Fruit fly (Drosophila melanogaster) whole organism, embryonic: ENCODE results near the gene mgr.

Experiments
- C15 ChIP-seq: fragments of 200-800 bp; sonication (Bioruptor generic); IDR thresholded peaks from 3 replicates; pipeline ENCODE4 v1.3.6; 2022; ENCODE audit warnings: missing biosample characterization, missing genetic modification characterization
- CG11456 ChIP-seq: fragments of 200-800 bp; sonication (Bioruptor generic); IDR thresholded peaks from 3 replicates; pipeline ENCODE4 v1.3.6; 2022; ENCODE audit warnings: missing biosample characterization, missing genetic modification characterization
- CG12219 ChIP-seq: fragments of 200-800 bp; sonication (Bioruptor generic); optimal IDR thresholded peaks from 3 replicates; lab custom pipeline; 2018; ENCODE audit warnings: missing biosample characterization, mild to moderate bottlenecking, missing genetic modification characterization
- CG13123 ChIP-seq: fragments of 200-800 bp; sonication (Bioruptor generic); optimal IDR thresholded peaks from 2 replicates; lab custom pipeline; 2016; ENCODE audit warnings: missing biosample characterization, missing genetic modification characterization
- CG14667 ChIP-seq: fragments of 200-800 bp; sonication (Bioruptor generic); IDR thresholded peaks from 2 replicates; pipeline ENCODE4 v1.3.6; 2022; ENCODE audit warnings: missing biosample characterization, missing genetic modification characterization
- CG14860 ChIP-seq: fragments of 200-800 bp; sonication (Bioruptor generic); IDR thresholded peaks from 3 replicates; pipeline ENCODE4 v1.3.6; 2022; ENCODE audit warnings: missing biosample characterization, missing genetic modification characterization; ENCODE audit not compliant: partially characterized antibody
- CG15011 ChIP-seq: fragments of 200-800 bp; sonication (Bioruptor generic); optimal IDR thresholded peaks from 3 replicates; lab custom pipeline; 2018; ENCODE audit warnings: missing biosample characterization, mild to moderate bottlenecking, missing genetic modification characterization
- CG18011 ChIP-seq: fragments of 200-800 bp; sonication (Bioruptor generic); optimal IDR thresholded peaks from 2 replicates; lab custom pipeline; 2017; ENCODE audit warnings: missing biosample characterization, missing genetic modification characterization, mild to moderate bottlenecking, moderate library complexity, missing genotype
- CG2120 ChIP-seq: fragments of 200-800 bp; sonication (Bioruptor generic); optimal IDR thresholded peaks from 3 replicates; lab custom pipeline; 2016; ENCODE audit warnings: missing biosample characterization, missing genetic modification characterization
- CG2889 ChIP-seq: fragments of 200-800 bp; sonication (Bioruptor generic); IDR thresholded peaks from 3 replicates; pipeline ENCODE4 v1.3.6; 2022; ENCODE audit warnings: missing biosample characterization, missing genetic modification characterization
- CG32532 ChIP-seq: fragments of 200-800 bp; sonication (Bioruptor generic); IDR thresholded peaks from 2 replicates; pipeline ENCODE4 v1.3.6; 2022; ENCODE audit warnings: missing biosample characterization, missing genetic modification characterization
- CG32772 ChIP-seq: fragments of 200-800 bp; sonication (Bioruptor generic); IDR thresholded peaks from 2 replicates; pipeline ENCODE4 v1.3.6; 2022; ENCODE audit warnings: missing biosample characterization, missing genetic modification characterization
- CG3407 ChIP-seq: fragments of 200-800 bp; sonication (Bioruptor generic); optimal IDR thresholded peaks from 2 replicates; lab custom pipeline; 2018; ENCODE audit warnings: missing biosample characterization, mild to moderate bottlenecking, missing genetic modification characterization
- CG6175 ChIP-seq: fragments of 200-800 bp; sonication (Bioruptor generic); IDR thresholded peaks from 3 replicates; pipeline ENCODE4 v1.3.6; 2022; ENCODE audit warnings: missing biosample characterization, missing genetic modification characterization
- CG6813 ChIP-seq: fragments of 200-800 bp; sonication (Bioruptor generic); optimal IDR thresholded peaks from 2 replicates; lab custom pipeline; 2017; ENCODE audit warnings: missing biosample characterization, missing genetic modification characterization, mild to moderate bottlenecking, moderate library complexity, missing genetic modification reagents
- Camta ChIP-seq: fragments of 200-800 bp; sonication (Bioruptor generic); optimal IDR thresholded peaks from 2 replicates; lab custom pipeline; 2016; ENCODE audit warnings: missing biosample characterization, missing genetic modification characterization
- D19B ChIP-seq: fragments of 200-800 bp; sonication (Bioruptor generic); optimal IDR thresholded peaks from 2 replicates; lab custom pipeline; 2017; ENCODE audit warnings: missing biosample characterization, mild to moderate bottlenecking, missing genetic modification characterization
- Doc2 ChIP-seq: fragments of 200-800 bp; sonication (Bioruptor generic); IDR thresholded peaks from 2 replicates; pipeline ENCODE4 v1.3.6; 2022; ENCODE audit warnings: missing biosample characterization, missing genetic modification characterization
- Dp ChIP-seq: fragments of 200-800 bp; sonication (Bioruptor generic); optimal IDR thresholded peaks from 2 replicates; lab custom pipeline; 2018; ENCODE audit warnings: missing biosample characterization, mild to moderate bottlenecking, missing genetic modification characterization, moderate library complexity
- E2f1 ChIP-seq: fragments of 200-800 bp; sonication (Bioruptor generic); IDR thresholded peaks from 2 replicates; pipeline ENCODE4 v1.3.6; 2022; ENCODE audit warnings: missing biosample characterization, missing genetic modification characterization
- Fer1 ChIP-seq: fragments of 200-800 bp; sonication (Bioruptor generic); optimal IDR thresholded peaks from 2 replicates; lab custom pipeline; 2017; ENCODE audit warnings: missing biosample characterization, mild to moderate bottlenecking, missing genetic modification characterization
- Gug ChIP-seq: fragments of 200-800 bp; sonication (Bioruptor generic); IDR thresholded peaks from 4 replicates; pipeline ENCODE4 v1.3.6; 2022; ENCODE audit warnings: missing biosample characterization, missing genetic modification characterization
- HLH3B ChIP-seq: fragments of 200-800 bp; sonication (Bioruptor generic); IDR thresholded peaks from 2 replicates; pipeline ENCODE4 v1.3.6; 2022; ENCODE audit warnings: missing biosample characterization, missing genetic modification characterization
- HmgZ ChIP-seq: fragments of 200-800 bp; sonication (Bioruptor generic); optimal IDR thresholded peaks from 2 replicates; lab custom pipeline; 2018; ENCODE audit warnings: missing biosample characterization, mild to moderate bottlenecking, missing genetic modification characterization
- Hmr ChIP-seq: fragments of 200-800 bp; sonication (Bioruptor generic); optimal IDR thresholded peaks from 3 replicates; lab custom pipeline; 2017; ENCODE audit warnings: mild to moderate bottlenecking, missing biosample characterization, missing genetic modification reagents, missing genetic modification characterization
- Hr78 ChIP-seq, 2 experiments: fragments of 200-800 bp in 1 of 2; fragments of >200 bp in 1 of 2; sonication (Bioruptor generic) in 1 of 2; optimal IDR thresholded peaks; 2 replicates each; lab custom pipeline; 2017 to 2019; ENCODE audit warnings: missing biosample characterization in 2 of 2, missing genetic modification characterization in 2 of 2, mild to moderate bottlenecking in 1 of 2, moderate library complexity in 1 of 2
- NC2α ChIP-seq: fragments of 200-800 bp; sonication (Bioruptor generic); optimal IDR thresholded peaks from 2 replicates; lab custom pipeline; 2016; ENCODE audit warnings: missing biosample characterization, missing genetic modification characterization
- NC2β ChIP-seq: fragments of 200-800 bp; sonication (Bioruptor generic); optimal IDR thresholded peaks from 2 replicates; lab custom pipeline; 2016; ENCODE audit warnings: missing biosample characterization, missing genetic modification characterization
- NFAT ChIP-seq: fragments of 200-800 bp; sonication (Bioruptor generic); IDR thresholded peaks from 2 replicates; pipeline ENCODE4 v1.3.6; 2022; ENCODE audit warnings: missing biosample characterization, missing genetic modification characterization
- NfI ChIP-seq: fragments of 200-800 bp; sonication (Bioruptor generic); optimal IDR thresholded peaks from 3 replicates; lab custom pipeline; 2018; ENCODE audit warnings: missing biosample characterization, mild to moderate bottlenecking, missing genetic modification characterization, moderate library complexity
- Pdp1 ChIP-seq, 2 experiments: fragments of 200-800 bp; sonication (Bioruptor generic); optimal IDR thresholded peaks; 3 replicates each; lab custom pipeline; 2016; ENCODE audit warnings: missing biosample characterization in 2 of 2, missing genetic modification characterization in 2 of 2, mild to moderate bottlenecking in 1 of 2, moderate library complexity in 1 of 2
- Usf ChIP-seq: fragments of 200-800 bp; sonication (Bioruptor generic); optimal IDR thresholded peaks from 2 replicates; lab custom pipeline; 2017; ENCODE audit warnings: missing genotype, missing biosample characterization, missing genetic modification characterization
- crc ChIP-seq: fragments of 200-800 bp; sonication (Bioruptor generic); optimal IDR thresholded peaks from 2 replicates; lab custom pipeline; 2016; ENCODE audit warnings: missing biosample characterization, missing genetic modification characterization
- dati ChIP-seq: fragments of 200-800 bp; sonication (Bioruptor generic); IDR thresholded peaks from 2 replicates; pipeline ENCODE4 v1.3.6; 2022; ENCODE audit warnings: missing biosample characterization, missing genetic modification characterization
- emc ChIP-seq: fragments of 200-800 bp; sonication (Bioruptor generic); optimal IDR thresholded peaks from 2 replicates; lab custom pipeline; 2016; ENCODE audit warnings: missing biosample characterization, missing genetic modification characterization
- esg ChIP-seq: fragments of 200-800 bp; sonication (Bioruptor generic); conservative IDR thresholded peaks from 2 replicates; pipeline ENCODE4 v1.3.6; 2022; ENCODE audit warnings: missing biosample characterization, missing genetic modification characterization
- gce ChIP-seq: fragments of 200-800 bp; sonication (Bioruptor generic); IDR thresholded peaks from 3 replicates; pipeline ENCODE4 v1.3.6; 2022; ENCODE audit warnings: missing biosample characterization, missing genetic modification characterization
- klu ChIP-seq: fragments of 200-800 bp; sonication (Bioruptor generic); IDR thresholded peaks from 2 replicates; pipeline ENCODE4 v1.3.6; 2022; ENCODE audit warnings: missing biosample characterization, missing genetic modification characterization
- lmd ChIP-seq: fragments of 200-800 bp; sonication (Bioruptor generic); IDR thresholded peaks from 2 replicates; pipeline ENCODE4 v1.3.6; 2022; ENCODE audit warnings: missing biosample characterization, missing genetic modification characterization
- pum ChIP-seq: fragments of 200-800 bp; sonication (Bioruptor generic); optimal IDR thresholded peaks from 2 replicates; lab custom pipeline; 2016; ENCODE audit warnings: missing biosample characterization, missing genetic modification characterization
- repo ChIP-seq: fragments of 200-800 bp; sonication (Bioruptor generic); optimal IDR thresholded peaks from 2 replicates; lab custom pipeline; 2016; ENCODE audit warnings: missing biosample characterization, missing genetic modification characterization
- salm ChIP-seq: fragments of 200-800 bp; sonication (Bioruptor generic); optimal IDR thresholded peaks from 2 replicates; lab custom pipeline; 2018; ENCODE audit warnings: missing biosample characterization, mild to moderate bottlenecking, missing genetic modification characterization
- seq ChIP-seq: fragments of 200-800 bp; sonication (Bioruptor generic); IDR thresholded peaks from 2 replicates; pipeline ENCODE4 v1.3.6; 2022; ENCODE audit warnings: missing biosample characterization, missing genetic modification characterization
- sima ChIP-seq: fragments of 200-800 bp; sonication (Bioruptor generic); optimal IDR thresholded peaks from 2 replicates; lab custom pipeline; 2016; ENCODE audit warnings: missing biosample characterization, missing genetic modification characterization
- unpg ChIP-seq: fragments of 200-800 bp; sonication (Bioruptor generic); optimal IDR thresholded peaks from 3 replicates; lab custom pipeline; 2018; ENCODE audit warnings: missing biosample characterization, mild to moderate bottlenecking, missing genetic modification characterization, moderate library complexity
- vfl ChIP-seq: fragments of 200-800 bp; sonication (Bioruptor generic); optimal IDR thresholded peaks from 2 replicates; lab custom pipeline; 2016; ENCODE audit warnings: missing biosample characterization, missing genetic modification characterization
- vnd ChIP-seq: fragments of 200-800 bp; sonication (Bioruptor generic); IDR thresholded peaks from 3 replicates; pipeline ENCODE4 v1.3.6; 2022; ENCODE audit warnings: missing biosample characterization, missing genetic modification characterization; ENCODE audit not compliant: partially characterized antibody
- wek ChIP-seq: fragments of 200-800 bp; sonication (Bioruptor generic); optimal IDR thresholded peaks from 3 replicates; lab custom pipeline; 2018; ENCODE audit warnings: missing biosample characterization, mild to moderate bottlenecking, missing genetic modification characterization, moderate library complexity
- z ChIP-seq: fragments of 200-800 bp; sonication (Bioruptor generic); IDR thresholded peaks from 3 replicates; pipeline ENCODE4 v1.3.6; 2022; ENCODE audit warnings: missing biosample characterization, missing genetic modification characterization

The mgr gene

dm6 chr3R:11458022-11458850 lies 48.6 kb upstream of the mgr start:
- TF ChIP-seq wek (GFP tag; lab: Kevin White, UChicago) (no peak), Gug (peak; percentile 79), CG6175 (GFP tag; lab: Robert Waterston, UW) (peak; percentile 62; the same call in 2 of the 3 replicates), CG2889 (GFP tag; lab: Robert Waterston, UW) (peak; percentile 82; the same call in 2 of the 3 replicates), lmd (GFP tag; lab: Robert Waterston, UW) (peak; percentile 79), pum (GFP tag; lab: Kevin White, UChicago) (peak; percentile 69), CG32772 (GFP tag; lab: Robert Waterston, UW) (peak; percentile 81), klu (GFP tag; lab: Robert Waterston, UW) (peak; percentile 72), CG18011 (peak; percentile 37), z (GFP tag; lab: Robert Waterston, UW) (no peak), sima (peak; percentile 27), vnd (GFP tag; lab: Robert Waterston, UW) (no peak), salm (no peak), repo (GFP tag; lab: Kevin White, UChicago) (peak; percentile 36), dati (0 out of 2 replicates have a peak, but pooled peaks have one; percentile 10), Hmr (GFP tag; lab: Kevin White, UChicago) (peak; percentile 74), E2f1 (GFP tag; lab: Robert Waterston, UW) (peak; percentile 77), CG6813 (peak; percentile 63), Camta (GFP tag; lab: Kevin White, UChicago) (peak; percentile 56), HmgZ (tag; lab: Kevin White, UChicago) (peak; percentile 49), esg (GFP tag; lab: Robert Waterston, UW) (peak; percentile 78), NfI (GFP tag; lab: Kevin White, UChicago) (peak; percentile 75), CG3407 (GFP tag; lab: Kevin White, UChicago) (peak; percentile 1), CG2120 (GFP tag; lab: Kevin White, UChicago) (peak; percentile 86), Usf (GFP tag; lab: Kevin White, UChicago) (no peak), CG32532 (GFP tag; lab: Robert Waterston, UW) (peak; percentile 88), vfl (GFP tag; lab: Kevin White, UChicago) (no peak), NC2β (GFP tag; lab: Kevin White, UChicago) (peak; percentile 34), CG15011 (GFP tag; lab: Kevin White, UChicago) (peak; percentile 40), NFAT (GFP tag; lab: Robert Waterston, UW) (peak; percentile 71), unpg (GFP tag; lab: Kevin White, UChicago) (peak; percentile 63), CG14860 (GFP tag; lab: Robert Waterston, UW) (no peak), CG11456 (GFP tag; lab: Robert Waterston, UW) (peak; percentile 89), crc (GFP tag; lab: Kevin White, UChicago) (peak; percentile 27), emc (peak; percentile 53), D19B (GFP tag; lab: Kevin White, UChicago) (peak; percentile 46), CG13123 (no peak), CG14667 (GFP tag; lab: Robert Waterston, UW) (peak; percentile 82), Dp (GFP tag; lab: Kevin White, UChicago) (no peak), gce (GFP tag; lab: Robert Waterston, UW) (no peak; the same call in 2 of the 3 replicates), HLH3B (peak; percentile 72), Hr78 (GFP tag; optimal IDR thresholded peaks at IDR 0.05; lab: Kevin White, UChicago) (peak in 1 of 2 experiments; percentile 60), CG12219 (GFP tag; lab: Kevin White, UChicago) (peak; percentile 49), Doc2 (GFP tag; lab: Robert Waterston, UW) (peak; percentile 64; the same call in 1 of the 2 replicates), Fer1 (peak; percentile 53), Pdp1 (GFP tag; optimal IDR thresholded peaks at IDR 0.05; lab: Kevin White, UChicago) (peak; percentile 59 to 66), seq (GFP tag; lab: Robert Waterston, UW) (peak; percentile 81), C15 (GFP tag; lab: Robert Waterston, UW) (peak; percentile 77; the same call in 2 of the 3 replicates), NC2α (peak; percentile 21)
